Worm (Caenorhabditis elegans) whole organism, L3 larva: ENCODE data around the gene F29B9.5.

Experiments used
- ZK546.5 ChIP-seq: sonication (generic microtip); optimal IDR thresholded peaks from 2 replicates; lab custom pipeline; 2017; ENCODE audit warnings: missing biosample characterization, missing genetic modification characterization
- ama-1 ChIP-seq: fragments of 150-350 bp; optimal IDR thresholded peaks from 2 replicates; lab custom pipeline; 2018
- ceh-28 ChIP-seq: fragments of 150-350 bp; optimal IDR thresholded peaks from 2 replicates; lab custom pipeline; 2014; ENCODE audit warnings: missing biosample characterization, missing genetic modification reagents, missing genetic modification characterization
- ceh-82 ChIP-seq: fragments of 150-350 bp; optimal IDR thresholded peaks from 2 replicates; lab custom pipeline; 2014; ENCODE audit warnings: missing biosample characterization, missing genetic modification characterization
- ceh-9 ChIP-seq: sonication (generic microtip); optimal IDR thresholded peaks from 2 replicates; lab custom pipeline; 2018; ENCODE audit warnings: missing biosample characterization, missing genetic modification characterization
- elt-1 ChIP-seq: fragments of 150-350 bp; optimal IDR thresholded peaks from 2 replicates; lab custom pipeline; 2014; ENCODE audit warnings: missing biosample characterization, missing genetic modification characterization
- elt-2 ChIP-seq: sonication (generic microtip); optimal IDR thresholded peaks from 2 replicates; lab custom pipeline; 2016; ENCODE audit warnings: missing genetic modification reagents, mild to moderate bottlenecking, missing genetic modification characterization, missing compliant biosample characterization
- elt-3 ChIP-seq, 3 experiments: fragments of 150-350 bp in 1 of 3; sonication (generic microtip) in 2 of 3; optimal IDR thresholded peaks; 2 replicates in 2 of 3; 4 replicates in 1 of 3; lab custom pipeline; 2014 to 2017; ENCODE audit warnings: missing biosample characterization in 3 of 3, missing genetic modification characterization in 3 of 3
- eor-1 ChIP-seq, 2 experiments: fragments of 150-350 bp; optimal IDR thresholded peaks; 2 replicates each; lab custom pipeline; 2014 to 2018; ENCODE audit warnings: missing biosample characterization in 2 of 2, missing genetic modification characterization in 2 of 2
- fkh-10 ChIP-seq: sonication (generic microtip); optimal IDR thresholded peaks from 2 replicates; lab custom pipeline; 2017; ENCODE audit warnings: missing biosample characterization, missing genetic modification reagents, missing genetic modification characterization
- fos-1 ChIP-seq: fragments of 150-350 bp; optimal IDR thresholded peaks from 2 replicates; lab custom pipeline; 2014; ENCODE audit warnings: missing biosample characterization, missing genetic modification characterization
- hmg-11 ChIP-seq: sonication (generic microtip); optimal IDR thresholded peaks from 2 replicates; lab custom pipeline; 2016; ENCODE audit warnings: missing genetic modification characterization, missing compliant biosample characterization
- jun-1 ChIP-seq: fragments of 150-350 bp; optimal IDR thresholded peaks from 2 replicates; lab custom pipeline; 2014; ENCODE audit warnings: missing biosample characterization, missing genetic modification reagents, missing genetic modification characterization
- lin-39 ChIP-seq: fragments of 150-350 bp; optimal IDR thresholded peaks from 2 replicates; lab custom pipeline; 2018; ENCODE audit warnings: missing biosample characterization, missing genetic modification reagents, missing genetic modification characterization
- mdl-1 ChIP-seq: fragments of 150-350 bp; optimal IDR thresholded peaks from 2 replicates; lab custom pipeline; 2014; ENCODE audit warnings: missing biosample characterization, missing genetic modification characterization
- nfya-1 ChIP-seq: sonication (generic microtip); optimal IDR thresholded peaks from 2 replicates; lab custom pipeline; 2017; ENCODE audit warnings: missing genetic modification characterization, mild to moderate bottlenecking, missing compliant biosample characterization, antibody characterized with exemption, moderate library complexity; ENCODE audit not compliant: insufficient read depth
- nhr-11 ChIP-seq: fragments of 150-350 bp; optimal IDR thresholded peaks from 2 replicates; lab custom pipeline; 2014; ENCODE audit warnings: missing biosample characterization, missing genetic modification characterization
- nhr-12 ChIP-seq: fragments of 150-350 bp; optimal IDR thresholded peaks from 2 replicates; lab custom pipeline; 2014; ENCODE audit warnings: missing biosample characterization, missing genetic modification characterization
- nhr-237 ChIP-seq: fragments of 150-350 bp; optimal IDR thresholded peaks from 2 replicates; lab custom pipeline; 2014; ENCODE audit warnings: missing biosample characterization, missing genetic modification characterization
- nhr-28 ChIP-seq: fragments of 150-350 bp; optimal IDR thresholded peaks from 2 replicates; lab custom pipeline; 2014; ENCODE audit warnings: missing biosample characterization, missing genetic modification characterization
- nhr-77 ChIP-seq: fragments of 150-350 bp; optimal IDR thresholded peaks from 2 replicates; lab custom pipeline; 2014; ENCODE audit warnings: missing biosample characterization, missing genetic modification characterization
- pha-4 ChIP-seq: fragments of 150-350 bp; optimal IDR thresholded peaks from 2 replicates; lab custom pipeline; 2014; ENCODE audit warnings: missing biosample characterization, missing genetic modification reagents, missing genetic modification characterization
- pqm-1 ChIP-seq: fragments of 150-350 bp; optimal IDR thresholded peaks from 2 replicates; lab custom pipeline; 2017; ENCODE audit warnings: missing biosample characterization, missing genetic modification characterization, inconsistent platforms
- sea-2 ChIP-seq: fragments of 150-350 bp; sonication (generic microtip); optimal IDR thresholded peaks from 4 replicates; lab custom pipeline; 2014; ENCODE audit warnings: missing biosample characterization, missing genetic modification reagents, missing genetic modification characterization
- skn-1 ChIP-seq: fragments of 150-350 bp; optimal IDR thresholded peaks from 2 replicates; lab custom pipeline; 2014; ENCODE audit warnings: missing biosample characterization, missing genetic modification characterization
- snpc-4 ChIP-seq: fragments of 150-350 bp; optimal IDR thresholded peaks from 2 replicates; lab custom pipeline; 2014; ENCODE audit warnings: missing biosample characterization, missing genetic modification characterization
- tbx-2 ChIP-seq: sonication (generic microtip); optimal IDR thresholded peaks from 2 replicates; lab custom pipeline; 2016; ENCODE audit warnings: mild to moderate bottlenecking, missing genetic modification characterization, missing compliant biosample characterization
- unc-62 ChIP-seq: fragments of 150-350 bp; sonication (generic microtip); optimal IDR thresholded peaks from 4 replicates; lab custom pipeline; 2014; ENCODE audit warnings: missing biosample characterization, missing genetic modification reagents, missing genetic modification characterization
- ztf-11 ChIP-seq: fragments of 150-350 bp; optimal IDR thresholded peaks from 2 replicates; lab custom pipeline; 2014; ENCODE audit warnings: missing biosample characterization, missing genetic modification characterization
- ztf-4 ChIP-seq: fragments of 150-350 bp; optimal IDR thresholded peaks from 2 replicates; lab custom pipeline; 2014; ENCODE audit warnings: missing biosample characterization, missing genetic modification characterization

The F29B9.5 gene

DNA sequence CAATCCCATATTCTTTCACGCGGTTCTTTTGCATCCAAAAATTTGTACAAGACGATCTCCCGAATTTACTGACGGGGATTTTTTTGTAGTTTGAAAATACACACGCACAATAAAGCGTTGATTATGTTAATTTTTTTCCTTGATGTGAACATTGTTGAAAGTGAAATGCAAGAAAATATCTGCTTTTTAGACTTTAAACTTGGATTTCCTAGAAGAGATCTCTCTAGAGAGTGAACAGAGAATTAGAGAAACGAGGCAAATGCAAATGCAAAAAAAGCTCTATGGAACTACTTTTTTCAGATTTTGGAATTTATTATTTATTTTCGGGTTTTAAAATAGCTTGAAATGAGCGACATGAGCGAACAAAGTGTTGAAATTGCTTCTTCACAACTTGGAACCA is 12.9 kb downstream of the F29B9.5 start, which contains the start of gene F29B9.1:
F29B9.1 (plus strand) TSS at position 301 of the 400 bp plus-strand sequence.
- no peak for TF ChIP-seq nhr-77 (tag; lab: Kevin White, UChicago)
- peak; percentile 17 for TF ChIP-seq pha-4

DNA sequence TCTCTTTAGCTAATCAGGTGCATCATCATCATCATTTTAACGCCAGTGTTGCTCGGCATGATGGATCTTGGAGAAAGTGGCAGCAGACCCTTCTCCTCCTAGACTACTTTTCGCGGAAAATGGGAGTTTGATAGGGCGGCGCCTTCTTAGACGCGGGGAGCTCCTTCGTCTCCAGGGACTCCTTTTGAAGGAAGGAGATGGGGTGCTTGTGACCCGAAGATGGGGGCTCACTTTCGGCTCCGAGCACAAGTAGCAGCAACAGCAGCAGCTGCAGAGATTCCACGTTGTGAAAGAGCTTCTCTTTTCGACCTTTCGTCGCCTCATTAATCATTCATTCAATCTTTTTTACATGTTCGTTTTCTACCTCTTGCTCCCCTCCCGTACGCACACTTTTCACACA is 15.2 kb downstream of the F29B9.5 start:
- TF ChIP-seq lin-39 (peak; percentile 63), sea-2 (no peak), fkh-10 (GFP tag; lab: Kevin White, UChicago) (no peak), nhr-28 (tag; lab: Kevin White, UChicago) (no peak), hmg-11 (tag; lab: Kevin White, UChicago) (peak; percentile 5), elt-1 (tag; lab: Kevin White, UChicago) (peak; percentile 40), nfya-1 (tag; lab: Kevin White, UChicago) (peak; percentile 4), tbx-2 (tag; lab: Kevin White, UChicago) (no peak)

DNA sequence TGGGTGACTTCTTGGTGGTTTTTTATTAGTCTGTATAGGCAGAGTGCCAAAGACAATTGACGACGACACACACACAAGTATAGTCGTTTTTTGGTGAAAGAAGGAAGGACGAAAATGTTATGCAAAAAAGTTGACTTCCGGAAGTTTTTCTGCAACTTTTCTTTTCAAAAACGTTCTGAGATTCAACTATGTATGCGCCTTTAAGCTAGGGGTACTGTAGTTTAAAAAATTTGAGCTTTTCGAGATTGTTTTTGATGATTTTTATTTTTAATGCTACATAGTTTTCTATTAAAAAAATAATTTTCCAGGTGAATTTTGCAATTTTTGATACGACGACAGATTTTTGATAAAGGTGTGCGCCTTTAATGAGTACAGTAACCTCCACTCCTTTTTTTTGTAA is 15.6 kb downstream of the F29B9.5 start:
- no peak for TF ChIP-seq elt-3 (tag; optimal IDR thresholded peaks at IDR 0.05; lab: Kevin White, UChicago)
- TF ChIP-seq ceh-82 (tag; lab: Kevin White, UChicago): no peak
- TF ChIP-seq snpc-4 (tag; lab: Kevin White, UChicago): no peak
- TF ChIP-seq elt-1 (tag; lab: Kevin White, UChicago): no peak
- no peak for TF ChIP-seq fkh-10 (GFP tag; lab: Kevin White, UChicago)
- no peak for TF ChIP-seq ceh-28
- TF ChIP-seq nhr-11: no peak
- no peak for TF ChIP-seq ZK546.5 (tag; lab: Kevin White, UChicago)
- TF ChIP-seq skn-1 (tag; lab: Kevin White, UChicago): no peak
- TF ChIP-seq ama-1 (lab: Kevin White, UChicago): no peak
- TF ChIP-seq, all 47 proteins: peak for 0

DNA sequence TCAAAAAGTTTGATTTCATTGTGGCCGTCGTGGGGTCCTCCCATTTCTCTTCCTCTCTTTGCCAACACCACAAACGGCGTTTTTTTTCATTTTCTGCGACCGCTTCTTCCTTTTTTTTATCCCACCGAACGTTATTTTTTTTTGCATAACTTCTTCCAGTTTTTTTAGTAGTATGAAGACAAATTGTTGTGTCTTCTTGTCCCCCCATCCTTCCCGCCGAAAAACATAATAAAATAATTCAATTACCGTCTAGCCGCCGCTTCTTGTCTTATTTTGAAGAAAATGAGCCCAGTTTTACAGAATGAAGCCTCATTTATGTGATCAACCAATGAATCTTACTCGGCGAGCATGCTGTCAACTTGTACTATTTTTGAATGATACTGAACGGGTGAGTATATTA is 17.0 kb downstream of the F29B9.5 start, which contains the start of gene F29B9.12:
F29B9.12 (plus strand) TSS at position 301 of the 400 bp plus-strand sequence.
- TF ChIP-seq ztf-11 (tag; lab: Kevin White, UChicago) (no peak), ZK546.5 (tag; lab: Kevin White, UChicago) (no peak), eor-1 (tag; optimal IDR thresholded peaks at IDR 0.05; lab: Kevin White, UChicago) (no peak), elt-2 (no peak), nhr-11 (no peak), ceh-28 (no peak)

DNA sequence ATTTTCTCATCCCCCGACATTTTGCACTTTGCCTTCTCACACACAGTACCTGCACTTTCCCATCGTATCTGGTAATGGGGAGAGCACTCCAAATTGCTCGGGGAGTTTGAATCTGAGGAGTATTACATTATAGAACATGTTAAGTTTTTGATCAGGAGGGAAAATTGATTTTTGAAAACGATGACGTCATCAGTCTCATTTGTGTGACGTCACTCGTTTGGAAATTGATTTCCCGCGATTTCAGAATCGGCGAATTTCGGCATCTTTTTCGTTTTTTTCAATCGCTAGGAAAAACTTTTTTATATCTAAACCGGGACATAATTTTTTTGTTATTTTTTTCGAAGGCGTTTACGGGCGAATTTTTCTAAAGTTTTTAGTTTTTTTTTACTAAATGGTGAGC is 21.1 kb downstream of the F29B9.5 start:
- no peak for TF ChIP-seq jun-1 (tag; lab: Kevin White, UChicago)
- no peak for TF ChIP-seq nhr-77 (tag; lab: Kevin White, UChicago)
- TF ChIP-seq ama-1 (lab: Kevin White, UChicago): no peak
- TF ChIP-seq nhr-237 (tag; lab: Kevin White, UChicago): no peak

DNA sequence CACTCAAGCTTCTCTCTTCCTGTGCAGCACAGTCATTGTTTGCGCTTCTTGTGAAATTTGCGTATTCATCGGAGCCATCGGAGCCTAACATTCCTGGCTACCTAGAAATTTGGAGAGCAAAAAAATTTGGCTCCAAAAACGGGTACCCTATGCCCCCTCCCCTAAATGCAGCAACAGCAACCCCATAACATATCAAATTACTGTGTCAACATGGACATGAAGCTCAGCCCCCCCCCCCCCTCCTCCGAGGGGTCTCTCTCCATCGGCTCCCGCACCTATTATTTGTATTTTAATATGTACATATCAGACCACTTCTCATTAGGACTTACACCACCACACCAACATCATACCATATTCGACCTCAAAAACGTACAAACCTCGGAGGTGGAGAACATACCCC is 22.1 kb downstream of the F29B9.5 start:
- no peak for TF ChIP-seq elt-3 (tag; optimal IDR thresholded peaks at IDR 0.05; lab: Kevin White, UChicago)
- peak; percentile 26 for TF ChIP-seq pha-4

DNA sequence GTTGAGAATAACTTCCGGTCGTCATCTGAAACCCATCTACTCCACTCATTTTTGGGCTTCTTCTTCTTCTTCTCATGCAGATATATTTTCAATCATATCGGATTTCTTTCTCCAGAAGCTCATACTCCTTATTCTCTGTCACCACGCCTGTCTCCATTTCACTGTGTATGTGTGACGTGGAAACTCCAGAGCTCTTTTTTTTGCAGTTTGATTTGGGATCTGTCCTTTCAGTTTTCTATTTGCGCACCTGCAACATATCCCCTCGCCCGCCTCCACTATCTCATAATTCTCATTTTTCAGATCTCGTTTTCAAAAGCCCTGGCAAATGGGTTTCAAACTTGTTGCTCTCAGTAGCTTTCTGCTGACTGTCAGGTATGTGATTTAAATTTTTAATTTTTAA is 26.5 kb downstream of the F29B9.5 start, which contains the start of gene kin-36:
kin-36 (plus strand) TSS at position 301 of the 400 bp plus-strand sequence.
- TF ChIP-seq elt-1 (tag; lab: Kevin White, UChicago) (no peak), ztf-11 (tag; lab: Kevin White, UChicago) (no peak), pha-4 (no peak), ztf-4 (tag; lab: Kevin White, UChicago) (no peak), pqm-1 (no peak), nfya-1 (tag; lab: Kevin White, UChicago) (no peak), elt-3 (tag; optimal IDR thresholded peaks at IDR 0.05; lab: Kevin White, UChicago) (no peak), ceh-28 (no peak), ceh-9 (no peak), nhr-28 (tag; lab: Kevin White, UChicago) (no peak), ZK546.5 (tag; lab: Kevin White, UChicago) (no peak), sea-2 (no peak), ama-1 (lab: Kevin White, UChicago) (no peak), nhr-12 (tag; lab: Kevin White, UChicago) (no peak), tbx-2 (tag; lab: Kevin White, UChicago) (no peak), elt-2 (no peak), unc-62 (no peak), fos-1 (tag; lab: Kevin White, UChicago) (no peak), nhr-237 (tag; lab: Kevin White, UChicago) (no peak), mdl-1 (tag; lab: Kevin White, UChicago) (no peak)
- TF ChIP-seq, all 47 proteins: peak for 0
